Worm (Caenorhabditis elegans): Measurements from ENCODE around the gene T05A7.11.

DNA sequence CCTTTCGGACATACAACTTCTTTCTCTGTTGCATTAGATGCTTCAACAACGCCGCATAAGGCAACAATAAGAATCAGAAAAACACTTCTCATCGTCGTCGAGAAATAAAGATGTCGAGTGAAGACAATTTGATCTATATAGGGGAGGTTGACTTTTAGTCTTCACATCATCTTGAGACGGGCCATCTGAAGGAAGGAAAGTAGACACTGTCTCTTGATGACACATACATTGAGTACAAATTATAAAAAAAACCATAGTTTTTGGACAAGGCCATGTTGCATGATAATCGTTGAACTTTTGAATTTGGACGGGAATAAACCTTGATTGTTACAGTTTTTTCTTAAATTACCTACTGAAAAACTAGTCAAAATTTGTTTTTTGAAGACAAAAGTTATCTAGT, 43.6 kb downstream of the T05A7.11 start, which contains the start of gene clec-139:
- TF ChIP-seq rcor-1 (GFP tag; IDR thresholded peaks at IDR 0.05): no peak
- TF ChIP-seq pha-4 (tag; optimal IDR thresholded peaks at IDR 0.05): no peak
- TF ChIP-seq C17E4.6 (GFP tag; IDR thresholded peaks at IDR 0.05): no peak
- no peak for TF ChIP-seq madf-6 (GFP tag; IDR thresholded peaks at IDR 0.05)
- no peak for TF ChIP-seq F10E7.11 (tag; optimal IDR thresholded peaks at IDR 0.05)
